Worm (Caenorhabditis elegans) whole organism, young adult: ENCODE measurements around the gene emc-2.
"Not testable (repeated sequence)": the region's sequence is repeated elsewhere in the genome, so short reads cannot be mapped to it uniquely, and the experiment has no call there.

Experiments
- B0035.1 ChIP-seq: sonication (generic microtip); optimal IDR thresholded peaks from 2 replicates; lab custom pipeline; 2016; ENCODE audit warnings: missing genetic modification characterization, mild to moderate bottlenecking, missing compliant biosample characterization, missing genotype, missing genetic modification reagents
- F10E7.11 ChIP-seq: sonication (generic microtip); optimal IDR thresholded peaks from 2 replicates; lab custom pipeline; 2017; ENCODE audit warnings: mild to moderate bottlenecking, missing genetic modification characterization, moderate library complexity, missing compliant biosample characterization
- F22D6.2 ChIP-seq: sonication (generic microtip); optimal IDR thresholded peaks from 2 replicates; lab custom pipeline; 2016; ENCODE audit warnings: mild to moderate bottlenecking, missing genetic modification characterization, missing compliant biosample characterization
- F33H1.4 ChIP-seq: fragments of 200-800 bp; sonication (Bioruptor generic); IDR thresholded peaks from 2 replicates; pipeline ENCODE4 v1.3.6; 2022; ENCODE audit warnings: missing genetic modification reagents, missing genetic modification characterization, missing compliant biosample characterization
- F52B5.7 ChIP-seq: sonication (generic microtip); optimal IDR thresholded peaks from 2 replicates; lab custom pipeline; 2016; ENCODE audit warnings: mild to moderate bottlenecking, missing genetic modification characterization, missing compliant biosample characterization
- F57C9.4 ChIP-seq: sonication (generic microtip); optimal IDR thresholded peaks from 2 replicates; lab custom pipeline; 2017; ENCODE audit warnings: mild to moderate bottlenecking, missing genetic modification characterization, missing compliant biosample characterization
- Y79H2A.3 ChIP-seq: fragments of 200-800 bp; sonication (Bioruptor generic); conservative IDR thresholded peaks from 2 replicates; pipeline ENCODE4 v1.3.6; 2022; ENCODE audit warnings: missing genetic modification reagents, missing genetic modification characterization, missing compliant biosample characterization
- Y95B8A.8 ChIP-seq: fragments of 200-800 bp; sonication (Bioruptor generic); IDR thresholded peaks from 2 replicates; pipeline ENCODE4 v1.3.6; 2022; ENCODE audit warnings: missing genetic modification reagents, missing genetic modification characterization, missing compliant biosample characterization
- ZK185.1 ChIP-seq: sonication (generic microtip); optimal IDR thresholded peaks from 2 replicates; lab custom pipeline; 2016; ENCODE audit warnings: mild to moderate bottlenecking, missing genetic modification characterization, missing compliant biosample characterization; ENCODE audit not compliant: poor library complexity, severe bottlenecking
- attf-6 ChIP-seq: fragments of 200-800 bp; sonication (Bioruptor generic); IDR thresholded peaks from 2 replicates; pipeline ENCODE4 v1.3.6; 2022; ENCODE audit warnings: missing genetic modification reagents, missing genetic modification characterization, missing compliant biosample characterization
- ceh-27 ChIP-seq: fragments of 200-800 bp; sonication (Bioruptor generic); optimal IDR thresholded peaks from 2 replicates; lab custom pipeline; 2018; ENCODE audit warnings: mild to moderate bottlenecking, missing genetic modification characterization, moderate library complexity, missing compliant biosample characterization
- ceh-40 ChIP-seq: fragments of 200-800 bp; sonication (Bioruptor generic); IDR thresholded peaks from 2 replicates; pipeline ENCODE4 v1.3.6; 2022; ENCODE audit warnings: missing genetic modification characterization, missing compliant biosample characterization
- ceh-79 ChIP-seq: sonication (generic microtip); optimal IDR thresholded peaks from 2 replicates; lab custom pipeline; 2017; ENCODE audit warnings: mild to moderate bottlenecking, missing genetic modification characterization, missing compliant biosample characterization
- chd-7 ChIP-seq: sonication (generic microtip); optimal IDR thresholded peaks from 2 replicates; lab custom pipeline; 2016; ENCODE audit warnings: mild to moderate bottlenecking, missing genetic modification characterization, moderate library complexity, missing compliant biosample characterization
- dox-1 ChIP-seq: fragments of 200-800 bp; sonication (Bioruptor generic); IDR thresholded peaks from 2 replicates; pipeline ENCODE4 v1.3.6; 2022; ENCODE audit warnings: missing genetic modification reagents, missing genetic modification characterization, missing compliant biosample characterization
- ekl-4 ChIP-seq: fragments of 200-800 bp; sonication (Bioruptor generic); IDR thresholded peaks from 2 replicates; pipeline ENCODE4 v1.3.6; 2022; ENCODE audit warnings: missing genetic modification reagents, missing genetic modification characterization, missing compliant biosample characterization
- fkh-3 ChIP-seq: sonication (generic microtip); optimal IDR thresholded peaks from 2 replicates; lab custom pipeline; 2016; ENCODE audit warnings: mild to moderate bottlenecking, missing genetic modification characterization, missing compliant biosample characterization
- gei-17 ChIP-seq: fragments of 200-800 bp; sonication (Bioruptor generic); optimal IDR thresholded peaks from 2 replicates; lab custom pipeline; 2018; ENCODE audit warnings: mild to moderate bottlenecking, missing genetic modification characterization, missing compliant biosample characterization
- hlh-26 ChIP-seq: fragments of 200-800 bp; sonication (Bioruptor generic); conservative IDR thresholded peaks from 2 replicates; pipeline ENCODE4 v1.3.6; 2022; ENCODE audit warnings: missing genetic modification reagents, missing genetic modification characterization, missing compliant biosample characterization
- hmg-20 ChIP-seq: fragments of 200-800 bp; sonication (Bioruptor generic); IDR thresholded peaks from 2 replicates; pipeline ENCODE4 v1.3.6; 2022; ENCODE audit warnings: missing genetic modification reagents, missing genetic modification characterization, missing compliant biosample characterization
- let-526 ChIP-seq: fragments of 200-800 bp; sonication (Bioruptor generic); IDR thresholded peaks from 2 replicates; pipeline ENCODE4 v1.3.6; 2022; ENCODE audit warnings: missing genetic modification reagents, missing genetic modification characterization, missing compliant biosample characterization
- lin-26 ChIP-seq: fragments of 200-800 bp; sonication (Bioruptor generic); IDR thresholded peaks from 2 replicates; pipeline ENCODE4 v1.3.6; 2022; ENCODE audit warnings: missing genetic modification reagents, missing genetic modification characterization, missing compliant biosample characterization
- lsl-1 ChIP-seq: fragments of 200-800 bp; sonication (Bioruptor generic); optimal IDR thresholded peaks from 2 replicates; lab custom pipeline; 2018; ENCODE audit warnings: mild to moderate bottlenecking, missing genetic modification characterization, moderate library complexity, missing compliant biosample characterization
- mes-4 ChIP-seq: sonication (generic microtip); optimal IDR thresholded peaks from 2 replicates; lab custom pipeline; 2016; ENCODE audit warnings: missing genotype, missing genetic modification characterization, missing compliant biosample characterization
- nfya-1 ChIP-seq: sonication (generic microtip); optimal IDR thresholded peaks from 2 replicates; lab custom pipeline; 2017; ENCODE audit warnings: antibody characterized with exemption, missing compliant biosample characterization, missing genetic modification characterization, borderline replicate concordance; ENCODE audit not compliant: insufficient read depth
- nfya-2 ChIP-seq: fragments of 200-800 bp; sonication (Bioruptor generic); IDR thresholded peaks from 2 replicates; pipeline ENCODE4 v1.3.6; 2022; ENCODE audit warnings: missing genetic modification reagents, missing genetic modification characterization, missing compliant biosample characterization
- nhr-120 ChIP-seq: fragments of 200-800 bp; sonication (Bioruptor generic); IDR thresholded peaks from 2 replicates; pipeline ENCODE4 v1.3.6; 2022; ENCODE audit warnings: missing genetic modification characterization, missing compliant biosample characterization
- nhr-27 ChIP-seq: fragments of 200-800 bp; sonication (Bioruptor generic); optimal IDR thresholded peaks from 2 replicates; lab custom pipeline; 2018; ENCODE audit warnings: mild to moderate bottlenecking, missing genetic modification characterization, moderate library complexity, missing compliant biosample characterization
- pbrm-1 ChIP-seq: fragments of 200-800 bp; sonication (Bioruptor generic); IDR thresholded peaks from 2 replicates; pipeline ENCODE4 v1.3.6; 2022; ENCODE audit warnings: missing genetic modification reagents, missing genetic modification characterization, missing compliant biosample characterization
- snpc-1.1 ChIP-seq: sonication (generic microtip); optimal IDR thresholded peaks from 2 replicates; lab custom pipeline; 2017; ENCODE audit warnings: missing genetic modification characterization, mild to moderate bottlenecking, missing compliant biosample characterization, antibody characterized with exemption, moderate library complexity, missing genotype, missing genetic modification reagents; ENCODE audit not compliant: insufficient read depth
- somi-1 ChIP-seq: fragments of 200-800 bp; sonication (Bioruptor generic); optimal IDR thresholded peaks from 2 replicates; lab custom pipeline; 2018; ENCODE audit warnings: mild to moderate bottlenecking, missing genetic modification characterization, missing compliant biosample characterization
- tbx-9 ChIP-seq: sonication (generic microtip); optimal IDR thresholded peaks from 2 replicates; lab custom pipeline; 2016; ENCODE audit warnings: borderline replicate concordance, missing genetic modification characterization, inconsistent platforms, missing compliant biosample characterization
- unc-130 ChIP-seq: sonication (generic microtip); optimal IDR thresholded peaks from 2 replicates; lab custom pipeline; 2016; ENCODE audit warnings: missing genetic modification reagents, missing genetic modification characterization, missing compliant biosample characterization
- ztf-3 ChIP-seq: fragments of 200-800 bp; sonication (Bioruptor generic); optimal IDR thresholded peaks from 2 replicates; lab custom pipeline; 2018; ENCODE audit warnings: mild to moderate bottlenecking, missing genetic modification characterization, missing compliant biosample characterization
- ztf-6 ChIP-seq: fragments of 200-800 bp; sonication (Bioruptor generic); IDR thresholded peaks from 2 replicates; pipeline ENCODE4 v1.3.6; 2022; ENCODE audit warnings: missing genetic modification reagents, missing genetic modification characterization, missing compliant biosample characterization

emc-2 gene

ce11 chrII:1278350-1278749 is 27.6 kb downstream of the emc-2 start, which contains the start of gene srz-63:
Gene srz-63 (plus strand): TSS chrII:1278650.
- not testable (repeated sequence) for TF ChIP-seq F33H1.4 (GFP tag; lab: Robert Waterston, UW); ceh-79; ceh-40 (GFP tag; lab: Robert Waterston, UW)

ce11 chrII:1276778-1277177 is 29.2 kb downstream of the emc-2 start, which contains the start of gene Y57G7A.11:
Gene Y57G7A.11 (minus strand): TSS chrII:1276878.
- TF ChIP-seq let-526 (GFP tag; lab: Robert Waterston, UW) (no peak), unc-130 (GFP tag; lab: Kevin White, UChicago) (no peak), dox-1 (GFP tag; lab: Robert Waterston, UW) (no peak), B0035.1 (tag; lab: Kevin White, UChicago) (no peak), ekl-4 (GFP tag; lab: Robert Waterston, UW) (no peak)

ce11 chrII:1275439-1275838 is 30.5 kb downstream of the emc-2 start, which contains the start of gene Y57G7A.5:
Gene Y57G7A.5 (minus strand): TSS chrII:1275539.
- TF ChIP-seq mes-4 (tag; lab: Kevin White, UChicago): no peak
- no peak for TF ChIP-seq ZK185.1 (tag; lab: Kevin White, UChicago)
- TF ChIP-seq nhr-27 (tag; lab: Kevin White, UChicago): no peak
- TF ChIP-seq ceh-27 (GFP tag; lab: Kevin White, UChicago): no peak

ce11 chrII:1271814-1272213 is 34.1 kb downstream of the emc-2 start, which contains the start of gene srw-66:
Gene srw-66 (minus strand): TSS chrII:1271914.
- TF ChIP-seq fkh-3 (tag; lab: Kevin White, UChicago) (no peak), Y95B8A.8 (no peak), gei-17 (GFP tag; lab: Kevin White, UChicago) (no peak), ztf-3 (no peak), F57C9.4 (tag; lab: Kevin White, UChicago) (no peak), nfya-2 (GFP tag; lab: Robert Waterston, UW) (no peak), nhr-120 (no peak), dox-1 (GFP tag; lab: Robert Waterston, UW) (no peak)

ce11 chrII:1266790-1267189 is 39.1 kb downstream of the emc-2 start, which contains the start of gene oac-30:
Gene oac-30 (minus strand): TSS chrII:1266890.
- TF ChIP-seq F10E7.11 (no peak), nfya-1 (no peak), hlh-26 (GFP tag; lab: Robert Waterston, UW) (no peak), tbx-9 (no peak), attf-6 (GFP tag; lab: Robert Waterston, UW) (no peak), Y79H2A.3 (GFP tag; lab: Robert Waterston, UW) (no peak), somi-1 (no peak), fkh-3 (tag; lab: Kevin White, UChicago) (no peak), unc-130 (GFP tag; lab: Kevin White, UChicago) (no peak), gei-17 (GFP tag; lab: Kevin White, UChicago) (no peak), ZK185.1 (tag; lab: Kevin White, UChicago) (no peak), pbrm-1 (GFP tag; lab: Robert Waterston, UW) (no peak), F52B5.7 (no peak), lin-26 (no peak), ztf-6 (GFP tag; lab: Robert Waterston, UW) (no peak), hmg-20 (GFP tag; lab: Robert Waterston, UW) (no peak), F22D6.2 (no peak), chd-7 (tag; lab: Kevin White, UChicago) (no peak), snpc-1.1 (no peak), lsl-1 (GFP tag; lab: Kevin White, UChicago) (no peak)
- TF ChIP-seq, all 124 proteins: peak for 0
